Worm (Caenorhabditis elegans): Measurements from ENCODE around the gene die-1.

DNA sequence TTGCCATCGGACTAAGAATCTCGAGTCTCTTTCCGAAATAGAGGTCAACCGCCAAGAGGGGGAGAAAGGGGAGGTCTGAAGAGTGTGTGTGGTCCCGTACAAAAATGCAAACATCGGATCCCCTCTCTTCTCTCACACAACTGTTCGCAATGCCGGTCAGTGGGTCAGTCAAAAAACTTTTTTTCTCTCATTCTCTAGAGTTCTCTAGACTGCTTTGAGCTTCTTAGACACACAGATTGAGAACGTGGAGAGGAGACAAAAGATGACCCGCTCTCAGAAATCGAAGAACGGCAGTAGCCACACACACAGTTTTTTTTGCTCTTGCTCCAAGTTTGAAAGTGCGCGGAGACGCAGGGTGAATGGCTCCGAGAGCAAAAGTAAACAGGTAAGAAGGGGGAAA is 8.1 kb upstream of the die-1 start:
- TF ChIP-seq zag-1 (tag; optimal IDR thresholded peaks at IDR 0.05) = no peak
- no peak for TF ChIP-seq egl-27 (tag; optimal IDR thresholded peaks at IDR 0.05)
- TF ChIP-seq dmd-4 (tag; optimal IDR thresholded peaks at IDR 0.05) = no peak
- TF ChIP-seq peb-1 (tag; optimal IDR thresholded peaks at IDR 0.05) = no peak
- TF ChIP-seq unc-39 (tag; optimal IDR thresholded peaks at IDR 0.05) = no peak
- no peak for TF ChIP-seq sma-3 (GFP tag; optimal IDR thresholded peaks at IDR 0.05)
- no peak for TF ChIP-seq sem-4 (tag; optimal IDR thresholded peaks at IDR 0.05)
- no peak for TF ChIP-seq elt-3 (tag; optimal IDR thresholded peaks at IDR 0.05)
- TF ChIP-seq nhr-6 (tag; optimal IDR thresholded peaks at IDR 0.05) = no peak
- TF ChIP-seq lsy-2 (tag; optimal IDR thresholded peaks at IDR 0.05) = no peak
- TF ChIP-seq ceh-16 (tag; optimal IDR thresholded peaks at IDR 0.05) = no peak
- no peak for TF ChIP-seq blmp-1 (tag; optimal IDR thresholded peaks at IDR 0.05; ENCODE audit: insufficient read depth)

Measured in whole organism, L2 larva.